5 worm cellular contexts compared by ENCODE assay signal in genomic region chrIII:13720190-13720741, ce11.
TF ChIP-seq lines count a peak whose summit lies in the region.

No protein-coding gene starts in this region.

TF ChIP-seq in whole organism, L1 larva, 84 proteins besides CTCF, POLR2A, EP300 and RAD21:
- no peak for TF ChIP-seq unc-98 (GFP tag; IDR thresholded peaks at IDR 0.05; lab: Robert Waterston, UW)
- no peak for TF ChIP-seq aly-2 (tag; optimal IDR thresholded peaks at IDR 0.05; lab: Kevin White, UChicago)
- no peak for TF ChIP-seq lin-15B (tag; optimal IDR thresholded peaks at IDR 0.05; lab: Kevin White, UChicago)
- peak; percentile 99 for TF ChIP-seq blmp-1 (tag; optimal IDR thresholded peaks at IDR 0.05; lab: Kevin White, UChicago)

TF ChIP-seq in whole organism, L3 larva, 47 proteins besides CTCF, POLR2A, EP300 and RAD21:
- TF ChIP-seq nhr-23 (tag; optimal IDR thresholded peaks at IDR 0.05; lab: Kevin White, UChicago) (peak; percentile 63), R02D3.7 (tag; optimal IDR thresholded peaks at IDR 0.05; lab: Kevin White, UChicago) (no peak), tbx-2 (tag; optimal IDR thresholded peaks at IDR 0.05; lab: Kevin White, UChicago) (peak; percentile 16)
TF ChIP-seq in whole organism, L3 larva: peak in this region for 2.

TF ChIP-seq in whole organism, early embryonic, 17 proteins besides CTCF, POLR2A, EP300 and RAD21:
- TF ChIP-seq ets-7 (tag; optimal IDR thresholded peaks at IDR 0.05; lab: Kevin White, UChicago) (no peak), hnd-1 (tag; optimal IDR thresholded peaks at IDR 0.05; lab: Kevin White, UChicago) (no peak), hmbx-1 (tag; optimal IDR thresholded peaks at IDR 0.05; lab: Kevin White, UChicago) (no peak), pes-1 (GFP tag; IDR thresholded peaks at IDR 0.05; lab: Robert Waterston, UW) (peak; percentile 10; the same call in 1 of the 2 replicates), aly-1 (tag; optimal IDR thresholded peaks at IDR 0.05; lab: Kevin White, UChicago) (peak; percentile 63), hmg-4 (GFP tag; optimal IDR thresholded peaks at IDR 0.05; lab: Kevin White, UChicago) (peak; percentile 81)

TF ChIP-seq in whole organism, midembryonic, 9 proteins besides CTCF, POLR2A, EP300 and RAD21:
- no peak for TF ChIP-seq ztf-29 (GFP tag; IDR thresholded peaks at IDR 0.05; lab: Robert Waterston, UW)
- peak; percentile 55; the same call in 1 of the 2 replicates for TF ChIP-seq flt-1 (GFP tag; IDR thresholded peaks at IDR 0.05; lab: Robert Waterston, UW)
- TF ChIP-seq T22C8.4 (GFP tag; IDR thresholded peaks at IDR 0.05; lab: Robert Waterston, UW): no peak
- peak; percentile 59; the same call in 1 of the 2 replicates for TF ChIP-seq tab-1 (GFP tag; IDR thresholded peaks at IDR 0.05; lab: Robert Waterston, UW)
- TF ChIP-seq klf-2 (GFP tag; conservative IDR thresholded peaks at IDR 0.05; lab: Robert Waterston, UW): no peak
- TF ChIP-seq cog-1 (tag; optimal IDR thresholded peaks at IDR 0.05; lab: Kevin White, UChicago): peak; percentile 4
- TF ChIP-seq ref-1 (GFP tag; conservative IDR thresholded peaks at IDR 0.05; lab: Robert Waterston, UW): no peak
TF ChIP-seq in whole organism, midembryonic: peak in this region for 3.

TF ChIP-seq in whole organism, young adult, 124 proteins besides CTCF, POLR2A, EP300 and RAD21:
- TF ChIP-seq nhr-90 (tag; optimal IDR thresholded peaks at IDR 0.05; lab: Kevin White, UChicago) (no peak), unc-130 (GFP tag; optimal IDR thresholded peaks at IDR 0.05; lab: Kevin White, UChicago) (no peak), dox-1 (GFP tag; IDR thresholded peaks at IDR 0.05; lab: Robert Waterston, UW) (0 out of 2 replicates have a peak, but pooled peaks have one; percentile 31), D2030.7 (GFP tag; IDR thresholded peaks at IDR 0.05; lab: Robert Waterston, UW) (0 out of 2 replicates have a peak, but pooled peaks have one; percentile 19), pha-4 (tag; optimal IDR thresholded peaks at IDR 0.05; lab: Kevin White, UChicago) (no peak), zfh-2 (GFP tag; conservative IDR thresholded peaks at IDR 0.05; lab: Robert Waterston, UW) (peak; percentile 76), cebp-2 (GFP tag; IDR thresholded peaks at IDR 0.05; lab: Robert Waterston, UW) (0 out of 2 replicates have a peak, but pooled peaks have one; percentile 59), mes-4 (tag; optimal IDR thresholded peaks at IDR 0.05; lab: Kevin White, UChicago) (no peak), gei-17 (GFP tag; optimal IDR thresholded peaks at IDR 0.05; lab: Kevin White, UChicago) (peak; percentile 21), Y53G8AR.9 (GFP tag; conservative IDR thresholded peaks at IDR 0.05; lab: Robert Waterston, UW) (no peak), ztf-3 (GFP tag; optimal IDR thresholded peaks at IDR 0.05; lab: Kevin White, UChicago) (peak; percentile 33), chd-7 (tag; optimal IDR thresholded peaks at IDR 0.05; lab: Kevin White, UChicago) (no peak), ZK185.1 (tag; optimal IDR thresholded peaks at IDR 0.05; lab: Kevin White, UChicago; ENCODE audit: poor library complexity, severe bottlenecking) (peak; percentile 15), C06A6.2 (GFP tag; conservative IDR thresholded peaks at IDR 0.05; lab: Robert Waterston, UW) (no peak)
